Worm (Caenorhabditis elegans) whole organism, mixed stage, embryonic: Measurements from ENCODE around the gene F07C4.11.

ENCODE experiments used
- M03D4.4 ChIP-seq: sonication (generic microtip); optimal IDR thresholded peaks from 2 replicates; lab custom pipeline; 2017; ENCODE audit warnings: mild to moderate bottlenecking, missing genetic modification characterization, missing compliant biosample characterization
- blmp-1 ChIP-seq: fragments of 150-350 bp; optimal IDR thresholded peaks from 2 replicates; lab custom pipeline; 2014; ENCODE audit warnings: missing biosample characterization, missing genetic modification characterization
- ceh-39 ChIP-seq: fragments of 150-350 bp; optimal IDR thresholded peaks from 2 replicates; lab custom pipeline; 2014; ENCODE audit warnings: missing biosample characterization, missing genetic modification characterization
- ceh-43 ChIP-seq: fragments of 200-800 bp; sonication (Bioruptor generic); optimal IDR thresholded peaks from 2 replicates; lab custom pipeline; 2018; ENCODE audit warnings: mild to moderate bottlenecking, missing genetic modification characterization, moderate library complexity, missing compliant biosample characterization
- ces-1 ChIP-seq: fragments of 150-350 bp; optimal IDR thresholded peaks from 2 replicates; lab custom pipeline; 2014; ENCODE audit warnings: missing biosample characterization, missing genetic modification reagents, missing genetic modification characterization
- cnd-1 ChIP-seq: fragments of 200-800 bp; sonication (Bioruptor generic); optimal IDR thresholded peaks from 2 replicates; lab custom pipeline; 2018; ENCODE audit warnings: mild to moderate bottlenecking, missing genetic modification characterization, missing compliant biosample characterization
- drap-1 ChIP-seq: fragments of 200-800 bp; sonication (Bioruptor generic); optimal IDR thresholded peaks from 3 replicates; lab custom pipeline; 2018; ENCODE audit warnings: mild to moderate bottlenecking, missing genetic modification characterization, missing compliant biosample characterization
- elt-1 ChIP-seq: sonication (generic microtip); optimal IDR thresholded peaks from 2 replicates; lab custom pipeline; 2017; ENCODE audit warnings: missing genetic modification characterization, mild to moderate bottlenecking, missing compliant biosample characterization, antibody characterized with exemption, moderate library complexity, borderline replicate concordance; ENCODE audit not compliant: insufficient read depth
- elt-3 ChIP-seq: fragments of 150-350 bp; optimal IDR thresholded peaks from 2 replicates; lab custom pipeline; 2014; ENCODE audit warnings: missing biosample characterization, missing genetic modification characterization
- flh-1 ChIP-seq: fragments of 200-800 bp; sonication (Bioruptor generic); optimal IDR thresholded peaks from 2 replicates; lab custom pipeline; 2018; ENCODE audit warnings: mild to moderate bottlenecking, missing genetic modification characterization, moderate library complexity, missing compliant biosample characterization
- ham-2 ChIP-seq: fragments of 200-800 bp; sonication (Bioruptor generic); optimal IDR thresholded peaks from 2 replicates; lab custom pipeline; 2018; ENCODE audit warnings: mild to moderate bottlenecking, missing genetic modification characterization, missing compliant biosample characterization
- hlh-1 ChIP-seq: fragments of 150-350 bp; optimal IDR thresholded peaks from 2 replicates; lab custom pipeline; 2014; ENCODE audit warnings: missing biosample characterization, missing genetic modification reagents, missing genetic modification characterization
- lin-13 ChIP-seq: fragments of 150-350 bp; optimal IDR thresholded peaks from 2 replicates; lab custom pipeline; 2014; ENCODE audit warnings: missing biosample characterization, missing genetic modification characterization
- lin-32 ChIP-seq: fragments of 200-800 bp; sonication (Bioruptor generic); optimal IDR thresholded peaks from 2 replicates; lab custom pipeline; 2018; ENCODE audit warnings: mild to moderate bottlenecking, missing genetic modification characterization, missing compliant biosample characterization
- lsy-2 ChIP-seq: fragments of 150-350 bp; optimal IDR thresholded peaks from 2 replicates; lab custom pipeline; 2014; ENCODE audit warnings: missing biosample characterization, missing genetic modification characterization
- mab-5 ChIP-seq: fragments of 150-350 bp; optimal IDR thresholded peaks from 2 replicates; lab custom pipeline; 2014; ENCODE audit warnings: missing biosample characterization, missing genetic modification characterization
- mep-1 ChIP-seq: fragments of 150-350 bp; optimal IDR thresholded peaks from 2 replicates; lab custom pipeline; 2017; ENCODE audit warnings: missing biosample characterization, missing genetic modification reagents, missing genetic modification characterization, inconsistent platforms
- mls-2 ChIP-seq: sonication (generic microtip); optimal IDR thresholded peaks from 2 replicates; lab custom pipeline; 2016; ENCODE audit warnings: mild to moderate bottlenecking, missing genetic modification characterization, moderate library complexity, missing compliant biosample characterization
- nhr-12 ChIP-seq: fragments of 150-350 bp; optimal IDR thresholded peaks from 2 replicates; lab custom pipeline; 2014; ENCODE audit warnings: missing biosample characterization, missing genetic modification characterization
- nhr-2 ChIP-seq: fragments of 150-350 bp; optimal IDR thresholded peaks from 2 replicates; lab custom pipeline; 2014; ENCODE audit warnings: missing biosample characterization, missing genetic modification characterization
- nhr-237 ChIP-seq: fragments of 150-350 bp; optimal IDR thresholded peaks from 2 replicates; lab custom pipeline; 2014; ENCODE audit warnings: missing biosample characterization, missing genetic modification characterization
- nhr-28 ChIP-seq: fragments of 150-350 bp; optimal IDR thresholded peaks from 2 replicates; lab custom pipeline; 2014; ENCODE audit warnings: missing biosample characterization, missing genetic modification characterization
- nhr-76 ChIP-seq: sonication (generic microtip); optimal IDR thresholded peaks from 2 replicates; lab custom pipeline; 2017; ENCODE audit warnings: missing biosample characterization, missing genetic modification characterization
- pha-4 ChIP-seq: fragments of 150-350 bp; optimal IDR thresholded peaks from 2 replicates; lab custom pipeline; 2018; ENCODE audit warnings: missing biosample characterization, missing genetic modification reagents, missing genetic modification characterization
- sem-2 ChIP-seq: fragments of 200-800 bp; sonication (Bioruptor generic); optimal IDR thresholded peaks from 2 replicates; lab custom pipeline; 2018; ENCODE audit warnings: mild to moderate bottlenecking, missing genetic modification characterization, missing compliant biosample characterization
- snpc-4 ChIP-seq: fragments of 150-350 bp; optimal IDR thresholded peaks from 2 replicates; lab custom pipeline; 2014; ENCODE audit warnings: missing biosample characterization, missing genetic modification characterization
- tbx-8 ChIP-seq: fragments of 200-800 bp; sonication (Bioruptor generic); optimal IDR thresholded peaks from 2 replicates; lab custom pipeline; 2018; ENCODE audit warnings: mild to moderate bottlenecking, missing genetic modification characterization, moderate library complexity, missing compliant biosample characterization
- unc-120 ChIP-seq: sonication (generic microtip); optimal IDR thresholded peaks from 2 replicates; lab custom pipeline; 2017; ENCODE audit warnings: missing genetic modification characterization, missing compliant biosample characterization; ENCODE audit not compliant: poor library complexity, severe bottlenecking
- unc-39 ChIP-seq: fragments of 150-350 bp; optimal IDR thresholded peaks from 2 replicates; lab custom pipeline; 2014; ENCODE audit warnings: missing biosample characterization, missing genetic modification characterization
- unc-62 ChIP-seq: fragments of 150-350 bp; optimal IDR thresholded peaks from 2 replicates; lab custom pipeline; 2014; ENCODE audit warnings: missing biosample characterization, missing genetic modification reagents, missing genetic modification characterization
- zip-8 ChIP-seq: fragments of 150-350 bp; optimal IDR thresholded peaks from 2 replicates; lab custom pipeline; 2014; ENCODE audit warnings: missing biosample characterization, missing genetic modification characterization
- ztf-11 ChIP-seq: fragments of 150-350 bp; optimal IDR thresholded peaks from 2 replicates; lab custom pipeline; 2014; ENCODE audit warnings: missing biosample characterization, missing genetic modification characterization

F07C4.11 gene

DNA sequence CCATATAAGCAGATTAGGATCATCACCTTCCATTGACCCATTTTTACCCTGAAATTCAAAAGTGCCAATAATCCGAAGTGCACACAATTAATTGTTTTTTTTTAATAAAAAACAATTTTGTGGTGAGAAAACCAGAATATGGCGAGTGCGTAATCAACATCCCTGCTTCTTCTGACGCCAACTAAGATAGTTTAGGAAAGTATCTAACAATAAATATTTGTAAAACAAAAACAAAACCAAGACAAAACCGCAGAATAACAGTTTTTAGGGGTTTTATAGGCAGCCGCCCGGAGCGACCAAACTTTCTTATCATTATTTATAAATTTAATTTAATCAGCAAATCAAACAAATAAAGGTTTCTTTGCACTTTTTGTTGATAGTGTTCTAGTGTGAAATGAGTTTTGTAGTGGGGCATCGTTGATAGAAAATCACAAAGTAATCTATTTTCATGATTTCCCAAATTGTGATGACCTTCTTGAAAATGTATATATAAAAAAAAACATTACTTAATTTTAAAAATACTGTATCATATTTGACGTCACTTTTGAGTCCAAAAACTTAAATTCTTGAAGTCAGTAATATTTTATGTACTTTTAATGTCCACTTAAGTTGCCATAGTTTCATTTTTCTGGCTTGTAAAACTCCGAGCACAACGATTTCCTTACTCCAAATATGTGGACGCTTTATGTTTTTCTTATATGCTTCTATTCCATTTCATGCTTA is 33.5 kb downstream of the F07C4.11 start, which contains the start of the genes folt-3 and clec-214:
Gene folt-3, minus strand, starts transcription at position 51 of the 723 bp plus-strand sequence.
Gene clec-214, plus strand, starts transcription at position 673 of the 723 bp plus-strand sequence.
- TF ChIP-seq tbx-8 (no peak), elt-3 (tag; lab: Kevin White, UChicago) (no peak), snpc-4 (tag; lab: Kevin White, UChicago) (no peak), nhr-76 (tag; lab: Kevin White, UChicago) (no peak), unc-39 (tag; lab: Kevin White, UChicago) (no peak)

ce11 chrV:7604858-7605257 is 38.5 kb downstream of the F07C4.11 start, which contains the start of gene clec-213:
Gene clec-213 (plus strand): TSS chrV:7605158.
- TF ChIP-seq ham-2 (no peak), snpc-4 (tag; lab: Kevin White, UChicago) (no peak), nhr-237 (tag; lab: Kevin White, UChicago) (no peak), nhr-28 (tag; lab: Kevin White, UChicago) (no peak), lin-32 (GFP tag; lab: Kevin White, UChicago) (no peak), elt-3 (tag; lab: Kevin White, UChicago) (no peak), flh-1 (GFP tag; lab: Kevin White, UChicago) (no peak), hlh-1 (tag; lab: Kevin White, UChicago) (no peak), ceh-39 (tag; lab: Kevin White, UChicago) (no peak), ceh-43 (GFP tag; lab: Kevin White, UChicago) (no peak), unc-120 (tag; lab: Kevin White, UChicago) (no peak), zip-8 (tag; lab: Kevin White, UChicago) (no peak), pha-4 (tag; lab: Kevin White, UChicago) (no peak), blmp-1 (tag; lab: Kevin White, UChicago) (no peak), unc-39 (tag; lab: Kevin White, UChicago) (no peak), mab-5 (tag; lab: Kevin White, UChicago) (no peak), elt-1 (no peak)

- TF ChIP-seq ceh-43 (GFP tag; lab: Kevin White, UChicago) (no peak), blmp-1 (tag; lab: Kevin White, UChicago) (no peak), ztf-11 (tag; lab: Kevin White, UChicago) (no peak), snpc-4 (tag; lab: Kevin White, UChicago) (no peak), unc-62 (GFP tag; lab: Kevin White, UChicago) (no peak), nhr-28 (tag; lab: Kevin White, UChicago) (no peak)
- TF ChIP-seq, all 35 proteins: peak for 0
These were observed 39.9 kb downstream of the F07C4.11 start, which contains the start of gene C50E3.11 for ce11 chrV:7603404-7603803. Gene C50E3.11 (minus strand): TSS chrV:7603486.

- TF ChIP-seq nhr-28 (tag; lab: Kevin White, UChicago), result no peak
- TF ChIP-seq tbx-8, result no peak
- no peak for TF ChIP-seq drap-1 (GFP tag; lab: Kevin White, UChicago)
- TF ChIP-seq ceh-39 (tag; lab: Kevin White, UChicago), result no peak
- no peak for TF ChIP-seq lin-13 (tag; lab: Kevin White, UChicago)
These were observed 41.9 kb downstream of the F07C4.11 start, which contains the start of gene scl-26 for ce11 chrV:7601443-7601842. Gene scl-26 (minus strand): TSS chrV:7601543.

DNA sequence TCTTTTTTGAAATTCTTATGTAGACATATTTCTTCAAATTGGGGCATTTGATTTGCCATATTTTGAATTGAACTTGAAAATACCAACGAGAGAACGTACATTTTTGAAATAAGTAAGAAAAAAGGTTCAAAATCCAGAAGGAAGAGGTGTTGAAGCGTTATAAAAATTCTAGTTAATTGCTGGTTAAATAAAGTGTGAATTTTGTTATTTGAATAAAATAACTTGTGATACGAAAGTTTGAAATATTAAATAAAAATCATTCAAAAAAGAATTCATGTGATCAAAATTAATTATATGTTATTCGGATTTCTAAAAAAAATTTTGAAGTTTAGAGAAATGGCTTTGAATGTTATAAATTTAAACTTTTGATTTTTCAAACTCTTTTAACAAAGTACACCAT is 43.2 kb downstream of the F07C4.11 start, which contains the start of gene C50E3.9:
Gene C50E3.9, minus strand, starts transcription at position 101 of the 400 bp plus-strand sequence.
- TF ChIP-seq tbx-8 (no peak), nhr-237 (tag; lab: Kevin White, UChicago) (no peak), M03D4.4 (no peak), nhr-12 (tag; lab: Kevin White, UChicago) (no peak), sem-2 (GFP tag; lab: Kevin White, UChicago) (no peak), nhr-28 (tag; lab: Kevin White, UChicago) (no peak), lin-32 (GFP tag; lab: Kevin White, UChicago) (no peak)

DNA sequence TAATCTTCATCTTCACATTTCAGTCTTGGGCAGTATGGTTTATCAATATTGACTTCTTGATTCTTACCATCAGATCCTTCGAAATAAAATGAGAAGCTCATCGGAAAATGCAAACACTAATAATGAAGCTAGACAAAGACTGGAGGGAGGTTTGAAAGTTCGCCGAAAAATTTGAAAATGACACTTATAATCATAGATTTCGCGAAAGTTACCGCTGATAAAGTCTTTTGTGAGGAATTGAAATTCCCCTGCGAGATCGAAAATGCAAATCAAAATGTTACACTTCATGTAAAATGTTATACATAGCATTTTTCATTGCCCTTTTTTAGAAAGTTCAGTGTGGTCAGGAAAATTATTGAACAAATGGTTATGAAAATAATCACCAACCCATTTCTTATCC is 45.0 kb downstream of the F07C4.11 start, which contains the start of gene C50E3.7:
Gene C50E3.7, minus strand, starts transcription at position 101 of the 400 bp plus-strand sequence.
- no peak for TF ChIP-seq nhr-12 (tag; lab: Kevin White, UChicago)
- TF ChIP-seq nhr-76 (tag; lab: Kevin White, UChicago), result no peak
- no peak for TF ChIP-seq pha-4 (tag; lab: Kevin White, UChicago)
- no peak for TF ChIP-seq drap-1 (GFP tag; lab: Kevin White, UChicago)
- no peak for TF ChIP-seq cnd-1 (tag; lab: Kevin White, UChicago)
- TF ChIP-seq lin-13 (tag; lab: Kevin White, UChicago), result no peak
- TF ChIP-seq nhr-237 (tag; lab: Kevin White, UChicago), result no peak
- no peak for TF ChIP-seq mep-1 (tag; lab: Kevin White, UChicago)
- TF ChIP-seq mls-2 (tag; lab: Kevin White, UChicago), result no peak
- TF ChIP-seq ztf-11 (tag; lab: Kevin White, UChicago), result no peak
- no peak for TF ChIP-seq unc-62 (GFP tag; lab: Kevin White, UChicago)
- no peak for TF ChIP-seq mab-5 (tag; lab: Kevin White, UChicago)
- TF ChIP-seq lsy-2 (tag; lab: Kevin White, UChicago), result no peak
- TF ChIP-seq nhr-2 (tag; lab: Kevin White, UChicago), result no peak
- no peak for TF ChIP-seq unc-120 (tag; lab: Kevin White, UChicago)
- TF ChIP-seq lin-32 (GFP tag; lab: Kevin White, UChicago), result no peak
- no peak for TF ChIP-seq elt-3 (tag; lab: Kevin White, UChicago)
- no peak for TF ChIP-seq tbx-8
- TF ChIP-seq ces-1 (GFP tag; lab: Kevin White, UChicago), result no peak
